Fruit fly (Drosophila melanogaster): ENCODE measurements around the gene Nhe3.

The Nhe3 gene

DNA sequence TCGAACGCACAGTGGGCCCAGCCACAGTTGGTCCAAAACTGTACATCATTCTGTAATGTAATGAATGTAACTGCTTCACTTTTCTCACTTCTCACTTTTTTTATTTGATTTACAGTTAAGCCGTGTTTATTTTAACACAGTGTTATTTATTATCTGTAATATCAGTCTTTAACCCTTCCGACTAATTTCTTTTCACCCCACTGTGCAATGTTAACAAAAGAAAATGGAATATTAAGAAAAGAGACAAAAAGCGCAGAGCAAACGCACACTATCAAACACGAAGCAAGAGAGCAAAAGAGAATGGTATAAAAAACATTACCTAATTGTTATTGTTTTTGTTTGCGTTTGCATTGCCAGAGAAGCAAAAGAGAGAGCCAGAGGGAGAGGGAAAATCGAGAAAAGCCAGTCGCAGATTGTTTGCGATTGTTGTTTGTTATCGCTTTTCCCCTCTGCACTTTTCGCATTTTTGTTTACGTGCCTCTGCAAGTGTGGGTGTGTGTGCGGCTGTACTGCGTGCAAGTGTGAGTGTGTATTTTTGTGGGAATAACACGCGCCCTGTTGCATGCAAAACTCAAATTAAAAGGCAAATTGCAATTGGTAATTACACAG lies 37.0 kb downstream of the Nhe3 start (continued):
- TF ChIP-seq nerfin-1 (tag; optimal IDR thresholded peaks at IDR 0.05) = peak; percentile 97

DNA sequence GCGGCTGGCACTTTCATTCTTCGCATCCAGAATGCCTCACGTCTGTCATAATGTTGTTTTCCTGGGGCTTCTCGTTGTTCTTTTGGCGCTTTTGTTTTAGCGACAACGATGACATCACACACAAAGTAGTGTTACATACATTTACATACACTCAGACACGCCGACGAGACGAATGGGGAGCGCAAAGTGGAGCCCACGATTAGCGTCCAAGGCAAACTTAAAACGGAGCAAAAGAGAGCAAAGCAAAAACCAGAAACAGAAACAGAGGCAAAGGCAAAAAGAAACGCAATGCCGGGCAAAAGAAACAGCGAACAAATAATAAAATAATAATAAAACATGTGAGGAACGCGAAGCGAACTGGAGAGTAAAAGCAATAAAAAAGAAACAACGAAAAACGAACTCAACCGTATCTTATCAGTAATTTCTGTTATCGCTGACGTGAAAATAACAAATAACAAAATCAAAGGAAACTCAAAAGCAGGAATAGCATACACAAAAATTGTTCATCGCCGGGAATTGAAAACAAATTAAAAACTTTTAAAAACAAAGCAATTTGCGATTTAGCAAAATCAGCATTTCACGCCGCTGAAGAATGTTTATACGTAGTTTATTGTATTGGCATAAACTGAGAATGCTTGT lies 39.6 kb downstream of the Nhe3 start:
- TF ChIP-seq ind (GFP tag; optimal IDR thresholded peaks at IDR 0.05) (no peak), CG10267 (tag; optimal IDR thresholded peaks at IDR 0.05) (no peak), tgo (GFP tag; IDR thresholded peaks at IDR 0.05) (no peak), Med (GFP tag) (peak; percentile 66), cad (GFP tag; optimal IDR thresholded peaks at IDR 0.05) (no peak), chinmo (GFP tag; IDR thresholded peaks at IDR 0.05; ENCODE audit: partially characterized antibody) (peak; percentile 96; the same call in 3 of the 4 replicates), CG3065 (GFP tag; optimal IDR thresholded peaks at IDR 0.05) (no peak), CG5245 (GFP tag; optimal IDR thresholded peaks at IDR 0.05) (no peak), corto (GFP tag; optimal IDR thresholded peaks at IDR 0.05) (peak; percentile 47), CG18599 (GFP tag; optimal IDR thresholded peaks at IDR 0.05) (no peak), GATAe (GFP tag; conservative IDR thresholded peaks at IDR 0.05) (no peak), Doc2 (GFP tag; IDR thresholded peaks at IDR 0.05) (no peak), amos (GFP tag; IDR thresholded peaks at IDR 0.05; ENCODE audit: partially characterized antibody) (no peak), CG12071 (GFP tag; optimal IDR thresholded peaks at IDR 0.05) (no peak), CG32772 (GFP tag; IDR thresholded peaks at IDR 0.05) (no peak), vnd (GFP tag; IDR thresholded peaks at IDR 0.05; ENCODE audit: partially characterized antibody) (no peak), sr (GFP tag; IDR thresholded peaks at IDR 0.05) (no peak), sens (GFP tag) (peak; percentile 15), lmd (GFP tag; IDR thresholded peaks at IDR 0.05) (no peak), CG18011 (GFP tag; optimal IDR thresholded peaks at IDR 0.05) (peak; percentile 2), Ets65A (GFP tag) (no peak), CG10366 (GFP tag; IDR thresholded peaks at IDR 0.05) (no peak), sd (tag; optimal IDR thresholded peaks at IDR 0.05) (peak; percentile 65), eve (GFP tag; optimal IDR thresholded peaks at IDR 0.05) (peak in 1 of 2 experiments; percentile 53), CG8478 (optimal IDR thresholded peaks at IDR 0.05) (no peak), dmrt11E (tag; optimal IDR thresholded peaks at IDR 0.05) (no peak), CG6765 (GFP tag; optimal IDR thresholded peaks at IDR 0.05) (no peak), CG6813 (GFP tag; optimal IDR thresholded peaks at IDR 0.05) (no peak), CG2199 (GFP tag; IDR thresholded peaks at IDR 0.05) (no peak), Stat92E (GFP tag; optimal IDR thresholded peaks at IDR 0.05) (no peak), Dip2 (GFP tag; IDR thresholded peaks at IDR 0.05) (no peak), CG7745 (tag; optimal IDR thresholded peaks at IDR 0.05) (no peak), CG13894 (tag; optimal IDR thresholded peaks at IDR 0.05) (peak; percentile 32), Sox102F (GFP tag; optimal IDR thresholded peaks at IDR 0.05) (no peak), sug (tag; optimal IDR thresholded peaks at IDR 0.05) (peak; percentile 37), CHES-1-like (GFP tag; optimal IDR thresholded peaks at IDR 0.05) (no peak), CG13287 (GFP tag; IDR thresholded peaks at IDR 0.05; ENCODE audit: partially characterized antibody) (peak; percentile 51; the same call in 1 of the 2 replicates), row (GFP tag; IDR thresholded peaks at IDR 0.05) (no peak), CG6654 (GFP tag; optimal IDR thresholded peaks at IDR 0.05) (no peak), CG10431 (GFP tag; optimal IDR thresholded peaks at IDR 0.05) (no peak), lbe (GFP tag; optimal IDR thresholded peaks at IDR 0.05) (peak; percentile 41), Trl (optimal IDR thresholded peaks at IDR 0.05) (peak in 1 of 2 experiments; percentile 1), Trl (GFP tag; optimal IDR thresholded peaks at IDR 0.05) (no peak), Atf3 (GFP tag; optimal IDR thresholded peaks at IDR 0.05) (peak; percentile 37), CG12769 (tag; optimal IDR thresholded peaks at IDR 0.05) (peak; percentile 86), gem (tag; optimal IDR thresholded peaks at IDR 0.05) (no peak), CG12155 (GFP tag; optimal IDR thresholded peaks at IDR 0.05) (peak; percentile 52)
